Fruit fly (Drosophila melanogaster) whole organism, wandering third instar larva: ENCODE results near the gene PK1-R.

ENCODE experiments used
- Dif ChIP-seq: fragments of 200-275, 200-300 bp; sonication (Bioruptor generic); optimal IDR thresholded peaks from 2 replicates; lab custom pipeline; 2018; ENCODE audit warnings: missing biosample characterization, missing genetic modification characterization; ENCODE audit not compliant: partially characterized antibody
- Hnf4 ChIP-seq: fragments of 200-800 bp; sonication (Bioruptor generic); optimal IDR thresholded peaks from 2 replicates; lab custom pipeline; 2016; ENCODE audit warnings: missing biosample characterization, mild to moderate bottlenecking, missing genetic modification characterization
- Hr83 ChIP-seq: fragments of 200-300 bp; sonication (Bioruptor generic); optimal IDR thresholded peaks from 2 replicates; lab custom pipeline; 2016; ENCODE audit warnings: missing biosample characterization, mild to moderate bottlenecking, missing genetic modification characterization, moderate library complexity; ENCODE audit not compliant: poor library complexity, severe bottlenecking
- Sp1 ChIP-seq: fragments of 200-800 bp; sonication (Bioruptor generic); optimal IDR thresholded peaks from 3 replicates; lab custom pipeline; 2019; ENCODE audit warnings: missing biosample characterization, mild to moderate bottlenecking, missing genetic modification characterization, moderate library complexity
- dl ChIP-seq, 2 experiments: fragments of 175-275, 200-275 bp in 1 of 2; fragments of 200-275 bp in 1 of 2; sonication (Bioruptor generic); optimal IDR thresholded peaks; lab custom pipeline; 2018; ENCODE audit warnings: mild to moderate bottlenecking in 2 of 2, missing biosample characterization in 2 of 2, missing genetic modification characterization in 2 of 2, moderate library complexity in 2 of 2; ENCODE audit not compliant: partially characterized antibody in 2 of 2, insufficient read depth in 1 of 2
- h ChIP-seq: fragments of 200-800 bp; sonication (Bioruptor generic); optimal IDR thresholded peaks from 3 replicates; lab custom pipeline; 2016; ENCODE audit warnings: missing biosample characterization, mild to moderate bottlenecking, missing genetic modification characterization
- lola ChIP-seq: fragments of >200 bp; optimal IDR thresholded peaks from 2 replicates; lab custom pipeline; 2017; ENCODE audit warnings: missing biosample characterization, missing genetic modification characterization
- tai ChIP-seq: sonication (Bioruptor generic); optimal IDR thresholded peaks from 2 replicates; lab custom pipeline; 2016; ENCODE audit warnings: missing biosample characterization, missing genetic modification characterization
- usp ChIP-seq: fragments of >200 bp; optimal IDR thresholded peaks from 2 replicates; lab custom pipeline; 2017; ENCODE audit warnings: missing biosample characterization, missing genetic modification characterization

DNA sequence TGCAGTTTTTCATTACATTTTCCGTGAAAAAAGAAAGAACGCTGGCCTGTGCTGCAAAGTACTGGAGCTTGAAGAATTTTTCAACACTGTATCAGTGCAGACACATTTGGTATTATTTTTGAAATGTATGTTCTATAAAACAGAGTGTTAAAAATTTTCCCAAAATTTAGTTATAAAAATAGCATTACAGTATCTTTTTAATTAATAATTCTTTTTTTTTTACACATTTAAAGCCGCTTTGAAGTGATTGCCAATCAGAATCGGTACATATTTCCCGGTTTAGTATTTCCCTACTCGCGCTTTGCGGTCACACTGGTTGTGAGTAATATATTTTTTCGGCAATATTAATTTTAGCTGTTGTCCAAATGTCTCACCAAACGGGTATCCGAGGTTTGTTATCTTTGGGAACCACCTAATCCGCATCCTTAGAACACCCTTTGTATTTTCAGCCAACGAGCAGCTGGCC, 19.5 kb upstream of the PK1-R start, which contains the start of the genes Abi and twf:
- TF ChIP-seq tai (GFP tag; lab: Kevin White, UChicago) (no peak), lola (GFP tag; lab: Kevin White, UChicago) (no peak), usp (GFP tag; lab: Kevin White, UChicago) (no peak), Hr83 (GFP tag; lab: Kevin White, UChicago) (peak; percentile 84), Sp1 (GFP tag; lab: Kevin White, UChicago) (no peak), dl (GFP tag; optimal IDR thresholded peaks at IDR 0.05; lab: Kevin White, UChicago; ENCODE audit: insufficient read depth in 1 of 2, partially characterized antibody in 2 of 2) (no peak), Hnf4 (GFP tag; lab: Kevin White, UChicago) (no peak), Dif (no peak), h (peak; percentile 80)
